Fruit fly (Drosophila melanogaster) whole organism, larva: ENCODE results near the gene CG16753.

Experiments
- noc ChIP-seq: fragments of 200-800 bp; sonication (Bioruptor generic); optimal IDR thresholded peaks from 3 replicates; lab custom pipeline; 2019; ENCODE audit warnings: missing biosample characterization, mild to moderate bottlenecking, missing genetic modification characterization, moderate library complexity

Gene CG16753

dm6 chr3L:3054851-3055250 is at the start of gene CG16753:
CG16753 (plus strand) TSS chr3L:3055079.
- TF ChIP-seq noc (tag; lab: Kevin White, UChicago): no peak

dm6 chr3L:3013496-3013895 is 41.4 kb upstream of the CG16753 start:
- TF ChIP-seq noc (tag; lab: Kevin White, UChicago): no peak

- no peak for TF ChIP-seq noc (tag; lab: Kevin White, UChicago)
These were observed 38.9 kb upstream of the CG16753 start, which contains the start of gene CG32488 for dm6 chr3L:3015969-3016368. CG32488 (minus strand) TSS chr3L:3016069.

- TF ChIP-seq noc (tag; lab: Kevin White, UChicago): no peak
These were observed 37.7 kb upstream of the CG16753 start, which contains the start of gene CG32487 for dm6 chr3L:3017156-3017555. CG32487 (minus strand) TSS chr3L:3017256.

dm6 chr3L:3026421-3026820 is 28.5 kb upstream of the CG16753 start, which contains the start of gene aly:
aly (minus strand) TSS chr3L:3026521.
- no peak for TF ChIP-seq noc (tag; lab: Kevin White, UChicago)

dm6 chr3L:3034779-3035643 is 19.9 kb upstream of the CG16753 start, which contains the start of gene CG2162:
CG2162 (plus strand) TSS chr3L:3035196.
- no peak for TF ChIP-seq noc (tag; lab: Kevin White, UChicago)

dm6 chr3L:3035769-3036583 is 18.9 kb upstream of the CG16753 start:
- TF ChIP-seq noc (tag; lab: Kevin White, UChicago): peak; percentile 95

dm6 chr3L:3036951-3037586 is 17.8 kb upstream of the CG16753 start:
- no peak for TF ChIP-seq noc (tag; lab: Kevin White, UChicago)

dm6 chr3L:3037822-3038563 is 16.9 kb upstream of the CG16753 start:
- peak; percentile 22 for TF ChIP-seq noc (tag; lab: Kevin White, UChicago)

dm6 chr3L:3042150-3043049 is 12.5 kb upstream of the CG16753 start, which contains the start of gene Prx4:
Prx4 (plus strand) TSS chr3L:3042359.
- peak; percentile 82 for TF ChIP-seq noc (tag; lab: Kevin White, UChicago)

- peak; percentile 73 for TF ChIP-seq noc (tag; lab: Kevin White, UChicago)
These were observed 9.6 kb upstream of the CG16753 start for dm6 chr3L:3045256-3045743.

dm6 chr3L:3046325-3047156 is 8.3 kb upstream of the CG16753 start, which contains the start of the genes scramb2 and Sk2:
scramb2 (minus strand) TSS chr3L:3046812.
Sk2 (plus strand) TSS chr3L:3047087.
- TF ChIP-seq noc (tag; lab: Kevin White, UChicago): peak; percentile 93

dm6 chr3L:3048647-3049046 is 6.2 kb upstream of the CG16753 start:
- no peak for TF ChIP-seq noc (tag; lab: Kevin White, UChicago)
